Worm (Caenorhabditis elegans): Measurements from ENCODE around the gene Y41C4A.21.
"Not testable (repeated sequence)": the region's sequence is repeated elsewhere in the genome, so short reads cannot be mapped to it uniquely, and the experiment has no call there.

The Y41C4A.21 gene

DNA sequence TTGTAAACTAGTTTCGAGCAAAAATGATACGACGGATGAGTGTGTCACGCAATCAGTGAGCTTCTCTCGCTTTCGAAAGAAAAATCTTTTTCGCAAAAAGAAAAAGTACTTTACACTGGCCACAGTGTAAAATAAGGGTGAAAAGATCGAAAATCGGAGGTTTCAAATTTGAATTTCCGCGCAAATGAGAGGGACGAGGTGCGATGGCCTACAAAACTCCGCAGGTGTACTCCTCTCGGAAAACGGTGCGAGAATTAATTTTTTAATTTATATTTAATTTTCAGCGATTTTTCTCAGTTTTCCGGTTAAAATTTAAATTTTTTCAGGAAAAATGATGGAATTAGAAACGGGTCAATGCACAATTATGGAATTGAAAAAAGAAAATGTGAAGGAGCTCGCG, 14.6 kb downstream of the Y41C4A.21 start, which contains the start of gene mrt-2:
Gene mrt-2, plus strand, starts transcription at position 49 of the 400 bp plus-strand sequence.
- TF ChIP-seq pha-4 (tag; optimal IDR thresholded peaks at IDR 0.05): peak; percentile 7
- TF ChIP-seq sem-2 (GFP tag; optimal IDR thresholded peaks at IDR 0.05): no peak
- TF ChIP-seq nhr-237 (tag; optimal IDR thresholded peaks at IDR 0.05): peak; percentile 34
- TF ChIP-seq sptf-1 (tag; optimal IDR thresholded peaks at IDR 0.05): peak; percentile 29
- TF ChIP-seq zip-8 (tag; optimal IDR thresholded peaks at IDR 0.05): no peak
- TF ChIP-seq ceh-83 (GFP tag; optimal IDR thresholded peaks at IDR 0.05): no peak
- TF ChIP-seq tbx-8 (GFP tag; optimal IDR thresholded peaks at IDR 0.05): no peak
- TF ChIP-seq ceh-43 (GFP tag; optimal IDR thresholded peaks at IDR 0.05): no peak
- no peak for TF ChIP-seq mls-2 (tag; optimal IDR thresholded peaks at IDR 0.05)
- peak; percentile 2 for TF ChIP-seq drap-1 (GFP tag; optimal IDR thresholded peaks at IDR 0.05)
- TF ChIP-seq lsy-2 (tag; optimal IDR thresholded peaks at IDR 0.05): peak; percentile 69
- TF ChIP-seq hlh-1 (tag; optimal IDR thresholded peaks at IDR 0.05): peak; percentile 32
- TF ChIP-seq unc-62 (GFP tag; optimal IDR thresholded peaks at IDR 0.05): no peak
- peak; percentile 53 for TF ChIP-seq ces-1 (GFP tag; optimal IDR thresholded peaks at IDR 0.05)
- no peak for TF ChIP-seq nhr-2 (tag; optimal IDR thresholded peaks at IDR 0.05)
- peak; percentile 45 for TF ChIP-seq mep-1 (tag; optimal IDR thresholded peaks at IDR 0.05)

DNA sequence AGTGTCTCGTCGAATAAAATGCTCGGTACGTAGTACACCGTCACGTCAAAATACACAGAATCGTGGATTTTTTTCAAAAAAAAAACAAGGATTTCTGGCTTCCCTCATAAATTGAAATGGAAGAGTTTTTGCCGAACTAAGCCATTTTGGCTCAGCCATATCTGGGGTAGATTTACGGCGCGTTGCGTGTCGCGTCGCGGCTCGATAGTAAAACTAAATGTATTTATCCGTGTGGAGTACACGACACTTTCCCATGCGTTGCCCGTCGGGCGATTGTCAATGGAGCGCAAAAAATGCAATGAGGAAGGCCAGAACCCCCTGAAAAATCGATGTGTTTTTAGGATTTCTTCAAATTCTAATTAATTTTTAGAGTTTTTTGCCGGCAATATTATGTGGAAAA, 18.1 kb downstream of the Y41C4A.21 start:
- no peak for TF ChIP-seq drap-1 (GFP tag; optimal IDR thresholded peaks at IDR 0.05)
- no peak for TF ChIP-seq nhr-28 (tag; optimal IDR thresholded peaks at IDR 0.05)
- no peak for TF ChIP-seq lin-13 (tag; optimal IDR thresholded peaks at IDR 0.05)
- TF ChIP-seq M03D4.4 (tag; optimal IDR thresholded peaks at IDR 0.05): no peak
- no peak for TF ChIP-seq mls-2 (tag; optimal IDR thresholded peaks at IDR 0.05)
- no peak for TF ChIP-seq elt-3 (tag; optimal IDR thresholded peaks at IDR 0.05)
- TF ChIP-seq nhr-2 (tag; optimal IDR thresholded peaks at IDR 0.05): no peak
- TF ChIP-seq cnd-1 (tag; optimal IDR thresholded peaks at IDR 0.05): no peak

DNA sequence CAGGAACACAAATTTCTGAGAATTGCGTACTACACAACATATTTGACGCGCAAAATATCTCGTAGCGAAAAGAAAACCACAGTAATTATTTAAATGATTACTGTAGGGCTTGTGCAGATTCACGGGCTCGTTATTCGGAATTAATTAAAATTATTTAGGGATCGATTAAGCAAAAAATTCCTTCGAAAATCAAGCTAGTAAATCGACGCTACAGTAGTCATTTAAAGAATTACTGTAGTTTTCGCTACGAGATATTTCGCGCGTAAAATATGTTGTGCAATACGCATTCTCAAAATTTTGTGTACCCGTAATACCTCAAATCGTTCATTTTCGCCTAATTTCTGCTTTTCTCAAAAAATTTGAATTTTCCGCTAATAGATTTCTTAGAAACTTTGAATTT, 18.7 kb downstream of the Y41C4A.21 start:
- TF ChIP-seq sptf-1 (tag; optimal IDR thresholded peaks at IDR 0.05) (no peak), M03D4.4 (tag; optimal IDR thresholded peaks at IDR 0.05) (no peak), ceh-43 (GFP tag; optimal IDR thresholded peaks at IDR 0.05) (no peak)

DNA sequence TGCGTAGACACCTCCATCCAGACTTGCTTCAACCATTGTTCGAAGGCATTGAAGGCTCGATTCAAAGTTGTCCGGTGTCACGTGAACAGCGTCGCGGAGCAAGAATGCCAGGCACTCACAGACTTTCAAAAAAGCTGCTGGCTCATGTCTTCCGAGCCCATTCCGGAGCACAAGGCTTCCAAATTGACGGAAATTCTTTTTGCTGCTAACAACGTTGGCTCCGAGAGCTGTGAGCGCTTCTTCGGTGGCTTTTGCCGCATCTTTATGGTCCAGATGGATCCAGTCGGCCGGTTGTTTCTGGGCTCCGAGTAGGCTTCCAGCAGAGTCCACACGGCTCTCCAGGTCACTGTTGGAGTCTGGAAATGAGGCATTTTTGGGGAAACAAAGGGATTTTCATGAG, 25.7 kb downstream of the Y41C4A.21 start:
- no peak for TF ChIP-seq blmp-1 (tag; optimal IDR thresholded peaks at IDR 0.05)
- no peak for TF ChIP-seq pha-4 (tag; optimal IDR thresholded peaks at IDR 0.05)
- TF ChIP-seq ham-2 (GFP tag; optimal IDR thresholded peaks at IDR 0.05): no peak
- no peak for TF ChIP-seq mep-1 (tag; optimal IDR thresholded peaks at IDR 0.05)
- TF ChIP-seq unc-62 (GFP tag; optimal IDR thresholded peaks at IDR 0.05): no peak
- no peak for TF ChIP-seq ceh-43 (GFP tag; optimal IDR thresholded peaks at IDR 0.05)
- TF ChIP-seq sem-2 (GFP tag; optimal IDR thresholded peaks at IDR 0.05): no peak
- no peak for TF ChIP-seq ztf-11 (tag; optimal IDR thresholded peaks at IDR 0.05)
- TF ChIP-seq flh-1 (GFP tag; optimal IDR thresholded peaks at IDR 0.05): no peak
- TF ChIP-seq cnd-1 (tag; optimal IDR thresholded peaks at IDR 0.05): no peak

DNA sequence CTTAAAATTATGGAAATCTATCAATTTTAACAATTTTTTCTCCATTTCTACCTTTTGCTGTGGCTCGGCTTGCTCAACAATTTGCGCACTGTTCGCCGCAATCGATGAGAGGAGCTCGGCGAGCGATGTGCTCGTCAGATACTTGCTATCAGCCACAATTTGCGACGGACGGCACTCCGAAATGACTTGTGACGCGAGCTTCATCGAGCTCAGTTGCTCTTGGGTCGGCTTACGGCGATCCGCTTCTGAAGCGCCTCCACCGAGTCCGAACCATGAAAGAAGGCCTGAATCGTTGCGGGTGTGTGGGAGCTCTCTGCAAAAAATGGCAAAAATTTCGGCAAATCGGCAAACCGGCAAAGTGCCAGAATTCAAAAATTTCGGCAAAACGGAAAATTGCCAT, 28.5 kb downstream of the Y41C4A.21 start:
- TF ChIP-seq unc-62 (GFP tag; optimal IDR thresholded peaks at IDR 0.05): no peak
- TF ChIP-seq blmp-1 (tag; optimal IDR thresholded peaks at IDR 0.05): no peak
- no peak for TF ChIP-seq elt-1 (tag; optimal IDR thresholded peaks at IDR 0.05; ENCODE audit: borderline replicate concordance, insufficient read depth)
- TF ChIP-seq ces-1 (GFP tag; optimal IDR thresholded peaks at IDR 0.05): no peak
- no peak for TF ChIP-seq nhr-28 (tag; optimal IDR thresholded peaks at IDR 0.05)
- TF ChIP-seq flh-1 (GFP tag; optimal IDR thresholded peaks at IDR 0.05): no peak
- no peak for TF ChIP-seq unc-120 (tag; optimal IDR thresholded peaks at IDR 0.05; ENCODE audit: poor library complexity, severe bottlenecking)
- no peak for TF ChIP-seq sem-2 (GFP tag; optimal IDR thresholded peaks at IDR 0.05)

DNA sequence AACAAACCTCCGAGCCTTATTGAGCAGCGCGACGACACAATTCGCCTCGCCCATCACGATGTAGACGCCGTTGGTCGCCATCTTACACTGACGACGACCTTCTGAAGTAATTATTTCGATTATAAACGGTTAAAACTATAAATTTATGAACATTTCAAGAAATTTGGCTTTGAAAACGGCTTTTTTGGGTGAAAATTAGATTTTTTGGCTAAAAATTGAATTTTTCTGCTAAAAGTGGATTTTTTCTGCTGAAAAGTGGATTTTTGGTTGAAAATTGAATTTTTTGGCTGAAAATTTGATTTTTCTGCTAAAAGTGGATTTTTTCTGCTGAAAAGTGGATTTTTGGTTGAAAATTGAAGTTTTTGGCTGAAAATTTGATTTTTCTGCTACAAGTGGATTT, 41.4 kb downstream of the Y41C4A.21 start, which contains the start of gene gbf-1:
Gene gbf-1, minus strand, starts transcription at position 101 of the 400 bp plus-strand sequence.
- not testable (repeated sequence) for TF ChIP-seq lin-13, M03D4.4, cnd-1 (tag; optimal IDR thresholded peaks at IDR 0.05)

Data from whole organism, mixed stage, embryonic.